Worm (Caenorhabditis elegans) whole organism, young adult: ENCODE results near the gene grl-7.

Source experiments
- F52B5.7 ChIP-seq: sonication (generic microtip); optimal IDR thresholded peaks from 2 replicates; lab custom pipeline; 2016; ENCODE audit warnings: mild to moderate bottlenecking, missing genetic modification characterization, missing compliant biosample characterization
- K12H6.12 ChIP-seq: fragments of 200-800 bp; sonication (Bioruptor generic); optimal IDR thresholded peaks from 2 replicates; lab custom pipeline; 2018; ENCODE audit warnings: mild to moderate bottlenecking, missing genetic modification characterization, missing compliant biosample characterization
- ama-1 ChIP-seq, 3 experiments: fragments of 150-350 bp in 1 of 3; sonication (generic microtip) in 2 of 3; optimal IDR thresholded peaks; 2 replicates each; lab custom pipeline; 2014 to 2018; ENCODE audit warnings: missing biosample characterization in 2 of 3, missing genetic modification characterization in 2 of 3, missing genetic modification reagents in 2 of 3
- ceh-58 ChIP-seq: fragments of 200-800 bp; sonication (Bioruptor generic); IDR thresholded peaks from 2 replicates; pipeline ENCODE4 v1.3.6; 2022; ENCODE audit warnings: missing genetic modification characterization, missing compliant biosample characterization
- efl-1 ChIP-seq: fragments of 150-350 bp; optimal IDR thresholded peaks from 2 replicates; lab custom pipeline; 2014; ENCODE audit warnings: missing biosample characterization, missing genetic modification reagents, missing genetic modification characterization
- him-1 ChIP-seq: sonication (generic microtip); optimal IDR thresholded peaks from 2 replicates; lab custom pipeline; 2016; ENCODE audit warnings: missing genotype, missing genetic modification reagents, missing genetic modification characterization, missing compliant biosample characterization
- hmg-1.2 ChIP-seq: fragments of 200-800 bp; sonication (Bioruptor generic); IDR thresholded peaks from 2 replicates; pipeline ENCODE4 v1.3.6; 2022; ENCODE audit warnings: missing genetic modification reagents, missing genetic modification characterization, missing compliant biosample characterization
- hsf-1 ChIP-seq: fragments of 200-800 bp; sonication (Bioruptor generic); IDR thresholded peaks from 2 replicates; pipeline ENCODE4 v1.3.6; 2022; ENCODE audit warnings: missing genetic modification reagents, missing genetic modification characterization, missing compliant biosample characterization
- madf-6 ChIP-seq: fragments of 200-800 bp; sonication (Bioruptor generic); IDR thresholded peaks from 2 replicates; pipeline ENCODE4 v1.3.6; 2022; ENCODE audit warnings: missing genetic modification reagents, missing genetic modification characterization, missing compliant biosample characterization
- madf-8 ChIP-seq: fragments of 200-800 bp; sonication (Bioruptor generic); conservative IDR thresholded peaks from 2 replicates; pipeline ENCODE4 v1.3.6; 2022; ENCODE audit warnings: missing genetic modification reagents, missing genetic modification characterization, missing compliant biosample characterization
- snpc-4 ChIP-seq, 5 experiments: fragments of 150-350 bp in 1 of 5; sonication (generic microtip) in 4 of 5; optimal IDR thresholded peaks; 2 replicates each; lab custom pipeline; 2014 to 2018; ENCODE audit warnings: missing genetic modification characterization in 5 of 5, missing biosample characterization in 3 of 5, antibody characterized with exemption in 2 of 5, mild to moderate bottlenecking in 2 of 5, missing compliant biosample characterization in 2 of 5, missing genotype in 2 of 5, moderate library complexity in 2 of 5, missing genetic modification reagents in 1 of 5
- unc-62 ChIP-seq: fragments of 150-350 bp; optimal IDR thresholded peaks from 2 replicates; lab custom pipeline; 2014; ENCODE audit warnings: missing biosample characterization, missing genetic modification reagents, missing genetic modification characterization

- TF ChIP-seq ceh-58 (GFP tag; lab: Robert Waterston, UW) = no peak
- no peak for TF ChIP-seq him-1 (tag; lab: Kevin White, UChicago)
- TF ChIP-seq unc-62 (GFP tag; lab: Kevin White, UChicago) = no peak
- peak; percentile 77 for TF ChIP-seq hmg-1.2
- TF ChIP-seq K12H6.12 = no peak
- TF ChIP-seq ama-1 (optimal IDR thresholded peaks at IDR 0.05; lab: Kevin White, UChicago) = no peak
- TF ChIP-seq ama-1 (GFP tag; optimal IDR thresholded peaks at IDR 0.05; lab: Kevin White, UChicago) = no peak
- peak; percentile 39 for TF ChIP-seq madf-8 (GFP tag; lab: Robert Waterston, UW)
- TF ChIP-seq snpc-4 (GFP tag; optimal IDR thresholded peaks at IDR 0.05; lab: Kevin White, UChicago) = peak; percentile 28
- TF ChIP-seq snpc-4 (tag; optimal IDR thresholded peaks at IDR 0.05; lab: Kevin White, UChicago) = peak in 3 of 4 experiments; percentile 27 to 72 (median 57)
- TF ChIP-seq hsf-1 (GFP tag; lab: Robert Waterston, UW) = no peak
- no peak for TF ChIP-seq F52B5.7 (tag; lab: Kevin White, UChicago)
- TF ChIP-seq madf-6 (GFP tag; lab: Robert Waterston, UW) = peak; percentile 76
- TF ChIP-seq efl-1 (GFP tag; lab: Kevin White, UChicago) = peak; percentile 48
Measured at ce11 chrV:11326914-11327367, 19.9 kb downstream of the grl-7 start, which contains the start of gene tmed-10.
